Fruit fly (Drosophila melanogaster): ENCODE data around the gene Ipp.
A peak's percentile ranks its signal among the peaks of the same experiment; 100 is the strongest.

Gene Ipp

dm6 chr3R:14005152-14005551, 46.6 kb downstream of the Ipp start (continued):
- TF ChIP-seq twi (tag; optimal IDR thresholded peaks at IDR 0.05) (no peak), CG42726 (GFP tag; IDR thresholded peaks at IDR 0.05; ENCODE audit: partially characterized antibody) (no peak), H15 (GFP tag; IDR thresholded peaks at IDR 0.05) (no peak), CG30403 (GFP tag; optimal IDR thresholded peaks at IDR 0.05) (no peak), Rx (GFP tag; IDR thresholded peaks at IDR 0.05) (no peak), Awh (GFP tag; IDR thresholded peaks at IDR 0.05) (peak; percentile 52; the same call in 1 of the 2 replicates), CG17359 (tag; optimal IDR thresholded peaks at IDR 0.05) (no peak), CG13296 (GFP tag; optimal IDR thresholded peaks at IDR 0.05) (peak; percentile 30), BEAF-32 (GFP tag; optimal IDR thresholded peaks at IDR 0.05) (no peak), CG9817 (tag; optimal IDR thresholded peaks at IDR 0.05) (no peak), Hey (tag; optimal IDR thresholded peaks at IDR 0.05) (no peak), vnd (GFP tag; IDR thresholded peaks at IDR 0.05; ENCODE audit: partially characterized antibody) (no peak), trh (GFP tag; optimal IDR thresholded peaks at IDR 0.05) (no peak), sob (GFP tag; IDR thresholded peaks at IDR 0.05) (no peak), Fer3 (tag; optimal IDR thresholded peaks at IDR 0.05) (no peak), pita (GFP tag; optimal IDR thresholded peaks at IDR 0.05) (no peak), Mrtf (GFP tag; IDR thresholded peaks at IDR 0.05) (no peak), lmd (GFP tag; IDR thresholded peaks at IDR 0.05) (no peak), chif (GFP tag; optimal IDR thresholded peaks at IDR 0.05) (no peak), CG10654 (GFP tag; optimal IDR thresholded peaks at IDR 0.05) (no peak), wor (GFP tag; IDR thresholded peaks at IDR 0.05) (no peak), nom (GFP tag; optimal IDR thresholded peaks at IDR 0.05) (no peak), sens (GFP tag) (peak; percentile 37), tx (GFP tag; optimal IDR thresholded peaks at IDR 0.05) (no peak), CG5245 (GFP tag; optimal IDR thresholded peaks at IDR 0.05) (no peak), vvl (GFP tag; IDR thresholded peaks at IDR 0.05) (no peak), CG6791 (GFP tag; IDR thresholded peaks at IDR 0.05; ENCODE audit: partially characterized antibody) (no peak), h (optimal IDR thresholded peaks at IDR 0.05) (no peak), cwo (GFP tag; optimal IDR thresholded peaks at IDR 0.05) (peak; percentile 4), tll (GFP tag; optimal IDR thresholded peaks at IDR 0.05) (peak in 1 of 2 experiments; percentile 43), Fer2 (tag; optimal IDR thresholded peaks at IDR 0.05) (no peak), eyg (GFP tag; optimal IDR thresholded peaks at IDR 0.05) (no peak), CG15479 (GFP tag; optimal IDR thresholded peaks at IDR 0.05) (no peak), vfl (GFP tag; optimal IDR thresholded peaks at IDR 0.05) (no peak), dati (GFP tag; IDR thresholded peaks at IDR 0.05) (no peak), unc-4 (GFP tag; IDR thresholded peaks at IDR 0.05; ENCODE audit: partially characterized antibody) (no peak), CG32532 (GFP tag; IDR thresholded peaks at IDR 0.05) (no peak), CG8290 (GFP tag; optimal IDR thresholded peaks at IDR 0.05) (no peak), CG8290 (tag; optimal IDR thresholded peaks at IDR 0.05) (peak in 1 of 2 experiments; percentile 27), maf-S (GFP tag; optimal IDR thresholded peaks at IDR 0.05) (no peak), CG10321 (GFP tag; IDR thresholded peaks at IDR 0.05) (no peak), CG3838 (GFP tag; optimal IDR thresholded peaks at IDR 0.05) (no peak), Blimp-1 (GFP tag; optimal IDR thresholded peaks at IDR 0.05) (no peak), CG17186 (GFP tag; optimal IDR thresholded peaks at IDR 0.05) (no peak), Ptx1 (GFP tag; IDR thresholded peaks at IDR 0.05) (no peak), dysf (GFP tag; IDR thresholded peaks at IDR 0.05) (no peak), crol (GFP tag; IDR thresholded peaks at IDR 0.05) (no peak), Bteb2 (GFP tag; optimal IDR thresholded peaks at IDR 0.05) (no peak), Nf-YB (GFP tag; optimal IDR thresholded peaks at IDR 0.05) (no peak), CG14014 (GFP tag; IDR thresholded peaks at IDR 0.05) (no peak), CG33557 (GFP tag; optimal IDR thresholded peaks at IDR 0.05) (no peak), eve (GFP tag; optimal IDR thresholded peaks at IDR 0.05) (no peak), toy (GFP tag; IDR thresholded peaks at IDR 0.05) (no peak)
